Worm (Caenorhabditis elegans) whole organism, young adult: ENCODE data around the gene myrf-1.

Source experiments
- aptf-2 ChIP-seq: fragments of 200-800 bp; sonication (Bioruptor generic); conservative IDR thresholded peaks from 2 replicates; pipeline ENCODE4 v1.3.6; 2022; ENCODE audit warnings: missing genetic modification reagents, missing genetic modification characterization, missing compliant biosample characterization
- ceh-91 ChIP-seq: fragments of 200-800 bp; sonication (Bioruptor generic); IDR thresholded peaks from 2 replicates; pipeline ENCODE4 v1.3.6; 2022; ENCODE audit warnings: missing genetic modification reagents, missing genetic modification characterization, missing compliant biosample characterization
- dpff-1 ChIP-seq: sonication (generic microtip); optimal IDR thresholded peaks from 2 replicates; lab custom pipeline; 2017; ENCODE audit warnings: mild to moderate bottlenecking, missing genetic modification characterization, missing compliant biosample characterization
- lir-1 ChIP-seq: fragments of 200-800 bp; sonication (Bioruptor generic); conservative IDR thresholded peaks from 2 replicates; pipeline ENCODE4 v1.3.6; 2022; ENCODE audit warnings: missing genetic modification reagents, missing genetic modification characterization, missing compliant biosample characterization
- nfya-1 ChIP-seq: sonication (generic microtip); optimal IDR thresholded peaks from 2 replicates; lab custom pipeline; 2017; ENCODE audit warnings: antibody characterized with exemption, missing compliant biosample characterization, missing genetic modification characterization, borderline replicate concordance; ENCODE audit not compliant: insufficient read depth
- pbrm-1 ChIP-seq: fragments of 200-800 bp; sonication (Bioruptor generic); IDR thresholded peaks from 2 replicates; pipeline ENCODE4 v1.3.6; 2022; ENCODE audit warnings: missing genetic modification reagents, missing genetic modification characterization, missing compliant biosample characterization
- snpc-3.4 ChIP-seq: sonication (generic microtip); optimal IDR thresholded peaks from 2 replicates; lab custom pipeline; 2017; ENCODE audit warnings: missing genetic modification characterization, mild to moderate bottlenecking, missing compliant biosample characterization, antibody characterized with exemption, moderate library complexity, missing genotype, missing genetic modification reagents

DNA sequence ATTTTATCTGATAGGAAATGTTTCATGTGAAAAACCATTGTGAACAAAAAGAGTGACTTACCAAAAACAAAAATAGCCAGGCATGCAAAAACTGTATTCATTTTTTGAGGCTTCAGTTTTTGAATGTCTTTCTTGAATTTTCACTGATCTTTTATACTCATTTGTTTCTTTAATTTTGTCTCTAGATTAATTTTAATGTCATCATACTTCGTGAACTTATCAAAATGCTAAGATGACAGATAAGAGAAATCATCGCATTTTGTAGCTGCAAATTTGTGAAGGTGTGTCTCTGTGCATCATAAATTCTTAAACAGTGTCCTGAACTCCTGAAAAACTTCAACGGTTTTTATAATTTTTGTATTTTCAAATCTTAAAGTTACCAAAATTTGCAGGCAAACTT is 26.3 kb downstream of the myrf-1 start, which contains the start of gene clec-58:
- TF ChIP-seq dpff-1 (tag; lab: Kevin White, UChicago) (no peak), nfya-1 (tag; lab: Kevin White, UChicago) (no peak), aptf-2 (GFP tag; lab: Robert Waterston, UW) (no peak), snpc-3.4 (no peak), ceh-91 (GFP tag; lab: Robert Waterston, UW) (no peak), lir-1 (GFP tag; lab: Robert Waterston, UW) (no peak), pbrm-1 (no peak)
